Fruit fly (Drosophila melanogaster) whole organism, embryonic: ENCODE measurements around the gene CG6398.

Experiments used
- Antp ChIP-seq: fragments of 200-800 bp; sonication (Bioruptor generic); optimal IDR thresholded peaks from 3 replicates; lab custom pipeline; 2016; ENCODE audit warnings: missing biosample characterization, missing genetic modification characterization
- Atf-2 ChIP-seq: fragments of 200-800 bp; sonication (Bioruptor generic); optimal IDR thresholded peaks from 2 replicates; lab custom pipeline; 2016; ENCODE audit warnings: missing biosample characterization, missing genetic modification characterization
- B-H1 ChIP-seq: fragments of 200-800 bp; sonication (Bioruptor generic); IDR thresholded peaks from 3 replicates; pipeline ENCODE4 v1.3.6; 2022; ENCODE audit warnings: missing biosample characterization, missing genetic modification characterization
- CG10462 ChIP-seq: fragments of 200-800 bp; sonication (Bioruptor generic); optimal IDR thresholded peaks from 2 replicates; lab custom pipeline; 2016; ENCODE audit warnings: missing biosample characterization, missing genetic modification characterization
- CG11398 ChIP-seq: fragments of 200-800 bp; sonication (Bioruptor generic); optimal IDR thresholded peaks from 2 replicates; lab custom pipeline; 2016; ENCODE audit warnings: missing biosample characterization, missing genetic modification characterization
- CG12299 ChIP-seq: fragments of 200-800 bp; sonication (Bioruptor generic); optimal IDR thresholded peaks from 2 replicates; lab custom pipeline; 2018; ENCODE audit warnings: missing biosample characterization, mild to moderate bottlenecking, missing genetic modification characterization
- CG1233 ChIP-seq: fragments of 200-800 bp; sonication (Bioruptor generic); optimal IDR thresholded peaks from 4 replicates; lab custom pipeline; 2018; ENCODE audit warnings: missing biosample characterization, mild to moderate bottlenecking, missing genetic modification characterization
- CG12942 ChIP-seq: fragments of 200-800 bp; sonication (Bioruptor generic); optimal IDR thresholded peaks from 3 replicates; lab custom pipeline; 2016; ENCODE audit warnings: missing biosample characterization, missing genetic modification characterization
- CG1603 ChIP-seq: fragments of 200-800 bp; sonication (Bioruptor generic); optimal IDR thresholded peaks from 2 replicates; lab custom pipeline; 2019; ENCODE audit warnings: missing biosample characterization, mild to moderate bottlenecking, missing genetic modification characterization, moderate library complexity
- CG16779 ChIP-seq: fragments of 200-800 bp; sonication (Bioruptor generic); IDR thresholded peaks from 2 replicates; pipeline ENCODE4 v1.3.6; 2022; ENCODE audit warnings: missing biosample characterization, missing genetic modification characterization
- CG17361 ChIP-seq: fragments of 200-800 bp; sonication (Bioruptor generic); IDR thresholded peaks from 3 replicates; pipeline ENCODE4 v1.3.6; 2022; ENCODE audit warnings: missing biosample characterization, missing genetic modification characterization
- CG18764 ChIP-seq: fragments of 200-800 bp; sonication (Bioruptor generic); optimal IDR thresholded peaks from 3 replicates; lab custom pipeline; 2016; ENCODE audit warnings: missing biosample characterization, missing genetic modification characterization
- CG2199 ChIP-seq: fragments of 200-800 bp; sonication (Bioruptor generic); IDR thresholded peaks from 3 replicates; pipeline ENCODE4 v1.3.6; 2022; ENCODE audit warnings: missing biosample characterization, missing genetic modification characterization
- CG30403 ChIP-seq: fragments of 200-800 bp; sonication (Bioruptor generic); optimal IDR thresholded peaks from 3 replicates; lab custom pipeline; 2016; ENCODE audit warnings: missing biosample characterization, missing genetic modification characterization
- CG3726 ChIP-seq: fragments of 200-800 bp; sonication (Bioruptor generic); IDR thresholded peaks from 3 replicates; pipeline ENCODE4, ENCODE4 v1.3.6; 2022; ENCODE audit warnings: missing biosample characterization, missing genetic modification characterization
- CG3847 ChIP-seq: fragments of 200-800 bp; sonication (Bioruptor generic); IDR thresholded peaks from 2 replicates; pipeline ENCODE4 v1.3.6; 2022; ENCODE audit warnings: missing biosample characterization, missing genetic modification characterization
- CG5245 ChIP-seq: fragments of 200-800 bp; sonication (Bioruptor generic); optimal IDR thresholded peaks from 3 replicates; lab custom pipeline; 2016; ENCODE audit warnings: missing biosample characterization, missing genetic modification characterization
- CG6813 ChIP-seq: fragments of 200-800 bp; sonication (Bioruptor generic); optimal IDR thresholded peaks from 2 replicates; lab custom pipeline; 2017; ENCODE audit warnings: missing biosample characterization, missing genetic modification characterization, mild to moderate bottlenecking, moderate library complexity, missing genetic modification reagents
- CG7928 ChIP-seq: fragments of 200-800 bp; sonication (Bioruptor generic); optimal IDR thresholded peaks from 2 replicates; lab custom pipeline; 2017; ENCODE audit warnings: missing biosample characterization, mild to moderate bottlenecking, missing genetic modification characterization
- CG9609 ChIP-seq: fragments of 200-800 bp; sonication (Bioruptor generic); optimal IDR thresholded peaks from 3 replicates; lab custom pipeline; 2016; ENCODE audit warnings: missing biosample characterization, missing genetic modification characterization
- Camta ChIP-seq: fragments of 200-800 bp; sonication (Bioruptor generic); optimal IDR thresholded peaks from 2 replicates; lab custom pipeline; 2016; ENCODE audit warnings: missing biosample characterization, missing genetic modification characterization
- Dbx ChIP-seq: fragments of 200-800 bp; sonication (Bioruptor generic); IDR thresholded peaks from 3 replicates; pipeline ENCODE4 v1.3.6; 2022; ENCODE audit warnings: missing biosample characterization, missing genetic modification characterization
- E2f2 ChIP-seq: fragments of 200-800 bp; sonication (Bioruptor generic); IDR thresholded peaks from 2 replicates; pipeline ENCODE4 v1.3.6; 2022; ENCODE audit warnings: missing biosample characterization, missing genetic modification characterization
- Ets97D ChIP-seq: fragments of 200-800 bp; sonication (Bioruptor generic); optimal IDR thresholded peaks from 3 replicates; lab custom pipeline; 2016; ENCODE audit warnings: missing biosample characterization, missing genetic modification characterization
- Gsc ChIP-seq: fragments of 200-800 bp; sonication (Bioruptor generic); IDR thresholded peaks from 2 replicates; pipeline ENCODE4 v1.3.6; 2022; ENCODE audit warnings: missing biosample characterization, missing genetic modification characterization
- HHEX ChIP-seq: fragments of 200-800 bp; sonication (Bioruptor generic); optimal IDR thresholded peaks from 3 replicates; lab custom pipeline; 2017; ENCODE audit warnings: missing biosample characterization, mild to moderate bottlenecking, missing genetic modification characterization, missing genetic modification reagents
- Hey ChIP-seq: fragments of 200-800 bp; sonication (Bioruptor generic); optimal IDR thresholded peaks from 3 replicates; lab custom pipeline; 2018; ENCODE audit warnings: missing biosample characterization, mild to moderate bottlenecking, missing genetic modification characterization
- MBD-R2 ChIP-seq: fragments of 200-800 bp; sonication (Bioruptor generic); IDR thresholded peaks from 2 replicates; pipeline ENCODE4 v1.3.6; 2022; ENCODE audit warnings: missing biosample characterization, missing genetic modification characterization
- Neu2 ChIP-seq: fragments of 200-800 bp; sonication (Bioruptor generic); optimal IDR thresholded peaks from 3 replicates; lab custom pipeline; 2016; ENCODE audit warnings: missing biosample characterization, missing genetic modification characterization, borderline replicate concordance
- Nf-YB ChIP-seq: fragments of 200-800 bp; sonication (Bioruptor generic); optimal IDR thresholded peaks from 3 replicates; lab custom pipeline; 2019; ENCODE audit warnings: missing biosample characterization, mild to moderate bottlenecking, missing genetic modification characterization, moderate library complexity
- Oli ChIP-seq: fragments of 200-800 bp; sonication (Bioruptor generic); optimal IDR thresholded peaks from 2 replicates; lab custom pipeline; 2018; ENCODE audit warnings: missing biosample characterization, mild to moderate bottlenecking, missing genetic modification characterization, moderate library complexity
- Rx ChIP-seq: fragments of 200-800 bp; sonication (Bioruptor generic); IDR thresholded peaks from 2 replicates; pipeline ENCODE4 v1.3.6; 2022; ENCODE audit warnings: missing biosample characterization, missing genetic modification characterization
- Sox102F ChIP-seq: fragments of 200-800 bp; sonication (Bioruptor generic); optimal IDR thresholded peaks from 2 replicates; lab custom pipeline; 2018; ENCODE audit warnings: missing biosample characterization, mild to moderate bottlenecking, missing genetic modification characterization, moderate library complexity
- TFAM ChIP-seq: fragments of 200-800 bp; sonication (Bioruptor generic); optimal IDR thresholded peaks from 2 replicates; lab custom pipeline; 2017; ENCODE audit warnings: missing biosample characterization, missing genetic modification characterization, inconsistent platforms
- bsh ChIP-seq, 2 experiments: fragments of 200-800 bp; sonication (Bioruptor generic); optimal IDR thresholded peaks; 2 replicates each; lab custom pipeline; 2017 to 2018; ENCODE audit warnings: mild to moderate bottlenecking in 2 of 2, missing biosample characterization in 2 of 2, missing genetic modification characterization in 2 of 2, moderate library complexity in 1 of 2
- chm ChIP-seq: fragments of 200-800 bp; sonication (Bioruptor generic); IDR thresholded peaks from 2 replicates; pipeline ENCODE4 v1.3.6; 2022; ENCODE audit warnings: missing biosample characterization, missing genetic modification characterization
- corto ChIP-seq: fragments of 200-800 bp; sonication (Bioruptor generic); optimal IDR thresholded peaks from 2 replicates; lab custom pipeline; 2016; ENCODE audit warnings: missing biosample characterization, mild to moderate bottlenecking, missing genetic modification characterization, moderate library complexity
- gce ChIP-seq: fragments of 200-800 bp; sonication (Bioruptor generic); IDR thresholded peaks from 3 replicates; pipeline ENCODE4 v1.3.6; 2022; ENCODE audit warnings: missing biosample characterization, missing genetic modification characterization
- ham ChIP-seq: fragments of 200-800 bp; sonication (Bioruptor generic); IDR thresholded peaks from 2 replicates; pipeline ENCODE4 v1.3.6; 2022; ENCODE audit warnings: missing biosample characterization, missing genetic modification characterization
- lab ChIP-seq: fragments of 200-800 bp; sonication (Bioruptor generic); optimal IDR thresholded peaks from 3 replicates; lab custom pipeline; 2017; ENCODE audit warnings: missing biosample characterization, missing genetic modification characterization, mild to moderate bottlenecking, moderate library complexity, missing genetic modification reagents
- mld ChIP-seq: fragments of 200-800 bp; sonication (Bioruptor generic); IDR thresholded peaks from 3 replicates; pipeline ENCODE4 v1.3.6; 2022; ENCODE audit warnings: missing biosample characterization, missing genetic modification characterization; ENCODE audit not compliant: partially characterized antibody
- odd ChIP-seq: fragments of 200-800 bp; sonication (Bioruptor generic); optimal IDR thresholded peaks from 2 replicates; lab custom pipeline; 2017; ENCODE audit warnings: missing biosample characterization, mild to moderate bottlenecking, missing genetic modification characterization
- pb ChIP-seq: fragments of 200-800 bp; sonication (Bioruptor generic); optimal IDR thresholded peaks from 3 replicates; lab custom pipeline; 2016; ENCODE audit warnings: missing biosample characterization, missing genetic modification characterization
- pita ChIP-seq: fragments of 200-800 bp; sonication (Bioruptor generic); optimal IDR thresholded peaks from 2 replicates; lab custom pipeline; 2017; ENCODE audit warnings: missing biosample characterization, mild to moderate bottlenecking, missing genetic modification characterization
- pnt ChIP-seq: fragments of 200-800 bp; sonication (Bioruptor generic); optimal IDR thresholded peaks from 3 replicates; lab custom pipeline; 2016; ENCODE audit warnings: missing biosample characterization, missing genetic modification characterization
- prd ChIP-seq, 3 experiments: fragments of >200 bp in 2 of 3; fragments of 200-800 bp in 1 of 3; sonication (Bioruptor generic) in 1 of 3; optimal IDR thresholded peaks in 2 of 3; IDR thresholded peaks in 1 of 3; 2 replicates in 2 of 3; 3 replicates in 1 of 3; pipeline versions ENCODE4 v1.3.6 to Lab custom; 2017 to 2022; ENCODE audit warnings: missing biosample characterization in 1 of 3, missing genetic modification characterization in 1 of 3
- pum ChIP-seq: fragments of 200-800 bp; sonication (Bioruptor generic); optimal IDR thresholded peaks from 2 replicates; lab custom pipeline; 2016; ENCODE audit warnings: missing biosample characterization, missing genetic modification characterization
- pzg ChIP-seq: fragments of 200-800 bp; sonication (Bioruptor generic); optimal IDR thresholded peaks from 3 replicates; lab custom pipeline; 2018; ENCODE audit warnings: missing biosample characterization, mild to moderate bottlenecking, missing genetic modification characterization, moderate library complexity
- scrt ChIP-seq: fragments of 200-800 bp; sonication (Bioruptor generic); optimal IDR thresholded peaks from 2 replicates; lab custom pipeline; 2018; ENCODE audit warnings: missing biosample characterization, mild to moderate bottlenecking, missing genetic modification characterization, moderate library complexity
- sens ChIP-seq: fragments of 200-800 bp; sonication (Bioruptor generic); peaks from one replicate; lab custom pipeline; 2016; ENCODE audit warnings: missing biosample characterization, missing genetic modification characterization

The CG6398 gene

DNA sequence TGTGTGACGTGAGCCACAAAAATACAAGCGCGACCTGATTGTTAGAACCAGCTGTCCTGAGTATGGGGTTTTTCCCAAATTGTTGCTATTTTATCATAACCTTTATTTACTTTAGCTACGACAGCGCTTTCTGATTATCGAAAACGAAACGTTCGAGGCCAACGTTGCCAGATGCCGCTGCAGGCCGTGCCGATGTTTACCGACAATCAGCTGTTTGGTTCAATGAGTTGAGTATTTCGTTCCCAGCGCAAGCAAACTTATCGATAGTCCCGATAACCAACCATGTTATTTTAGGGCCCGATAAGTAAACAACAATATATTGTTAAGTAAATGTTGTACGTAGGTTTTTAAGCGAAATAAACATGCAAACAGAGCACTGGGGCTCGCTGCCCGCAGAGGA is 19.6 kb downstream of the CG6398 start, which contains the start of the genes CG15814 and Spt7 (continued):
- TF ChIP-seq MBD-R2 (GFP tag; lab: Robert Waterston, UW) = peak; percentile 96
- TF ChIP-seq gce = no peak
- TF ChIP-seq lab (GFP tag; lab: Kevin White, UChicago) = no peak
- TF ChIP-seq Neu2 (GFP tag; lab: Kevin White, UChicago) = no peak
- peak; percentile 30 for TF ChIP-seq HHEX
- peak; percentile 49 for TF ChIP-seq Camta (GFP tag; lab: Kevin White, UChicago)
- TF ChIP-seq odd (GFP tag; lab: Kevin White, UChicago) = peak; percentile 2
- TF ChIP-seq Hey (tag; lab: Kevin White, UChicago) = no peak
- TF ChIP-seq CG12942 (GFP tag; lab: Kevin White, UChicago) = no peak
- peak; percentile 47 for TF ChIP-seq Ets97D (GFP tag; lab: Kevin White, UChicago)
- TF ChIP-seq CG9609 (GFP tag; lab: Kevin White, UChicago) = no peak
- TF ChIP-seq chm (GFP tag; lab: Robert Waterston, UW) = no peak
- no peak for TF ChIP-seq CG3726 (GFP tag; lab: Robert Waterston, UW)
- TF ChIP-seq B-H1 (GFP tag; lab: Robert Waterston, UW) = peak; percentile 11; the same call in 1 of the 3 replicates
- TF ChIP-seq CG1603 (tag; lab: Kevin White, UChicago) = peak; percentile 78
- TF ChIP-seq corto (GFP tag; lab: Kevin White, UChicago) = no peak
- TF ChIP-seq pb (GFP tag; lab: Kevin White, UChicago) = no peak
- TF ChIP-seq CG16779 (GFP tag; lab: Robert Waterston, UW) = no peak
- peak; percentile 15 for TF ChIP-seq CG18764 (GFP tag; lab: Kevin White, UChicago)
- TF ChIP-seq Oli (tag; lab: Kevin White, UChicago) = no peak
- TF ChIP-seq CG30403 (GFP tag; lab: Kevin White, UChicago) = no peak
- TF ChIP-seq CG3847 (GFP tag; lab: Robert Waterston, UW) = peak; percentile 48
- TF ChIP-seq pita (GFP tag; lab: Kevin White, UChicago) = no peak
- no peak for TF ChIP-seq CG2199 (GFP tag; lab: Robert Waterston, UW)

DNA sequence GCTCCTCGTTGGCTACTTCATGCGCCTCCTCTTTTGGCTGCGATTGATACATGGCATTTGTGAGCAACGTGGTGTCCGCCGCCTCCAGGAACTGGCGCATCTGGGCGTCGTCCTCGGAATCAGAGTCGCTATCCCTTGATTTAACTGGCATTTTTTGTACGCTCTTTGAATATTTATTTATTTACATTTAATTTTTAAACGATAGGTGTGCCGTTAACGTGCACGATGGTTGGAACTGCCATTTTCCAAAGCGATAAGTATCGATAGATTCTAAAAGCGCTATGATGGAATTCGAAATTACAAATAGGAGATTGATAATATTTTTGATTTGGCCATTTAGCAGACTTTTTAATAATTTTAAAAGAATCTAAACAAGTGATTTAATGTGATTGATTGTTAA is 21.8 kb downstream of the CG6398 start, which contains the start of gene CG32554:
CG32554 (minus strand) TSS at position 229 of the 400 bp plus-strand sequence.
- TF ChIP-seq CG6813 (no peak), CG5245 (GFP tag; lab: Kevin White, UChicago) (no peak), CG12299 (no peak), CG1233 (GFP tag; lab: Kevin White, UChicago) (no peak), TFAM (no peak), CG11398 (no peak), CG9609 (GFP tag; lab: Kevin White, UChicago) (no peak), bsh (GFP tag; optimal IDR thresholded peaks at IDR 0.05; lab: Kevin White, UChicago) (no peak), sens (GFP tag; lab: Kevin White, UChicago) (peak; percentile 55), CG10462 (GFP tag; lab: Kevin White, UChicago) (no peak), gce (no peak), Nf-YB (GFP tag; lab: Kevin White, UChicago) (no peak), E2f2 (GFP tag; lab: Robert Waterston, UW) (peak; percentile 85), ham (no peak), prd (optimal IDR thresholded peaks at IDR 0.05; lab: Kevin White, UChicago) (no peak), prd (GFP tag; IDR thresholded peaks at IDR 0.05; lab: Robert Waterston, UW) (no peak), Antp (GFP tag; lab: Kevin White, UChicago) (no peak), CG3847 (GFP tag; lab: Robert Waterston, UW) (no peak), pzg (GFP tag; lab: Kevin White, UChicago) (peak; percentile 48), pnt (GFP tag; lab: Kevin White, UChicago) (no peak), Gsc (GFP tag; lab: Robert Waterston, UW) (no peak), scrt (GFP tag; lab: Kevin White, UChicago) (peak; percentile 16), pum (GFP tag; lab: Kevin White, UChicago) (no peak), Hey (tag; lab: Kevin White, UChicago) (no peak), Sox102F (GFP tag; lab: Kevin White, UChicago) (no peak), Atf-2 (GFP tag; lab: Kevin White, UChicago) (no peak), mld (GFP tag; lab: Robert Waterston, UW) (peak; percentile 78; the same call in 2 of the 3 replicates), CG7928 (GFP tag; lab: Kevin White, UChicago) (no peak), CG17361 (GFP tag; lab: Robert Waterston, UW) (no peak), Rx (GFP tag; lab: Robert Waterston, UW) (no peak), Dbx (no peak)
